Fruit fly (Drosophila melanogaster): ENCODE measurements around the gene CG3610.

- TF ChIP-seq CG32264 (GFP tag; optimal IDR thresholded peaks at IDR 0.05) (no peak), Mio (GFP tag; optimal IDR thresholded peaks at IDR 0.05) (no peak), h (GFP tag; optimal IDR thresholded peaks at IDR 0.05) (no peak), Hr78 (GFP tag; optimal IDR thresholded peaks at IDR 0.05) (no peak), Hnf4 (GFP tag; optimal IDR thresholded peaks at IDR 0.05) (no peak), fru (GFP tag; optimal IDR thresholded peaks at IDR 0.05) (no peak), Dfd (GFP tag; optimal IDR thresholded peaks at IDR 0.05) (no peak), Abd-B (GFP tag; optimal IDR thresholded peaks at IDR 0.05) (no peak)
Observed at dm6 chr3R:14852610-14853009, 7.8 kb downstream of the CG3610 start.

All from whole organism, wandering third instar larva.